Fruit fly (Drosophila melanogaster): ENCODE results near the gene snsl.
A peak's percentile ranks its signal among the peaks of the same experiment; 100 is the strongest.

Gene snsl

DNA sequence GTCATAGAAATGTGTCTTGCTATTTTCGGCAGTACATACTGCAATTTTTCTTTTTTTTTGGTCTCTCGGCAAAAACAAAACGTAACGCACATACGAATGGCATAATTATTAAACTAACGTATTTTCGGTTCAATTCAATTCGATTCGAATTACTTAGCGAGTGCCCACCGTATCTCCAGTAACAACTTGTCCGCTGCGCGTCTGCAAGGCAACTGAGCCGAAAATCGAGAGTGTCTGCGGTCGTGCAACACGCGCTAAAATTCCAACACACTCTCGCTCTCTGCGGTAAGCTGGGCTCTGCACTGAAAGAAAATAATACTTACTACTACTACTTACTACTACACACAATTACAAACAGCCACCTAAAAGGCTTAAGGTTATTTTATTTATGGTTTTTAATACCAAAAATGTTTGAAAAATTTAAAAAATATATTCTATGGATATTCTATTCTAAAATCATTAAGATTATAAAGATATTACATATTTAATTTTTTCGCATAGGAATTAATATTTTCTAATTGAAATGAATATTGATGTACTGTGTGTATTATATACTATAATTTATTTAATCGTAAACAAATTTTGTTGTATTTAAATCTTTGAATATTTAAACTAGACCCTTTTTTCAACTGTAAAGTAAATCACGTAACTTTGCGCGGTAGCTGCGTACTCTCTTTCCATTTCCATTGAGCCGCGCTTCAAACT is at the start of gene snsl (continued):
- TF ChIP-seq corto (GFP tag; optimal IDR thresholded peaks at IDR 0.05) (no peak), CG9609 (GFP tag; optimal IDR thresholded peaks at IDR 0.05) (no peak), ranshi (GFP tag; IDR thresholded peaks at IDR 0.05) (no peak), CG13123 (GFP tag; optimal IDR thresholded peaks at IDR 0.05) (no peak), Ssrp (tag; optimal IDR thresholded peaks at IDR 0.05) (peak; percentile 62), knrl (GFP tag; IDR thresholded peaks at IDR 0.05; ENCODE audit: partially characterized antibody) (no peak), gsb (GFP tag; IDR thresholded peaks at IDR 0.05) (no peak), Asciz (GFP tag; optimal IDR thresholded peaks at IDR 0.05) (peak; percentile 1), sens (GFP tag) (peak; percentile 84), CG3407 (GFP tag; optimal IDR thresholded peaks at IDR 0.05) (no peak), Rx (GFP tag; IDR thresholded peaks at IDR 0.05) (no peak), CG10274 (GFP tag; optimal IDR thresholded peaks at IDR 0.05) (no peak), CG6175 (GFP tag; IDR thresholded peaks at IDR 0.05) (peak; percentile 16; the same call in 1 of the 3 replicates), CG15696 (tag; optimal IDR thresholded peaks at IDR 0.05) (peak; percentile 10), ci (GFP tag; IDR thresholded peaks at IDR 0.05) (peak; percentile 58; the same call in 2 of the 3 replicates), pum (GFP tag; optimal IDR thresholded peaks at IDR 0.05) (no peak), CG11504 (tag; optimal IDR thresholded peaks at IDR 0.05) (peak; percentile 90), vvl (GFP tag; IDR thresholded peaks at IDR 0.05) (peak; percentile 38; the same call in 1 of the 2 replicates), Dref (GFP tag; IDR thresholded peaks at IDR 0.05) (no peak), CG11247 (GFP tag; IDR thresholded peaks at IDR 0.05) (no peak), dmrt11E (tag; optimal IDR thresholded peaks at IDR 0.05) (peak; percentile 5), sisA (GFP tag; IDR thresholded peaks at IDR 0.05) (no peak; the same call in 1 of the 2 replicates), CG4617 (GFP tag; optimal IDR thresholded peaks at IDR 0.05; ENCODE audit: borderline replicate concordance) (no peak), CG11093 (GFP tag; IDR thresholded peaks at IDR 0.05) (no peak), CG7745 (tag; optimal IDR thresholded peaks at IDR 0.05) (no peak), CG32767 (GFP tag; IDR thresholded peaks at IDR 0.05) (peak; percentile 27; the same call in 1 of the 2 replicates), BtbVII (GFP tag; optimal IDR thresholded peaks at IDR 0.05) (peak; percentile 31), CG8388 (GFP tag; optimal IDR thresholded peaks at IDR 0.05) (peak; percentile 60), gem (tag; optimal IDR thresholded peaks at IDR 0.05) (peak; percentile 86), gce (GFP tag; IDR thresholded peaks at IDR 0.05) (no peak), bsh (GFP tag; optimal IDR thresholded peaks at IDR 0.05) (peak in 1 of 2 experiments; percentile 25), Sox100B (GFP tag; optimal IDR thresholded peaks at IDR 0.05) (peak; percentile 87), hb (GFP tag; IDR thresholded peaks at IDR 0.05; ENCODE audit: partially characterized antibody) (no peak), Aef1 (GFP tag; IDR thresholded peaks at IDR 0.05) (no peak), ssp (GFP tag; IDR thresholded peaks at IDR 0.05) (0 out of 2 replicates have a peak, but pooled peaks have one; percentile 12), Hr51 (GFP tag; optimal IDR thresholded peaks at IDR 0.05) (peak in 1 of 2 experiments; percentile 92), CG34376 (GFP tag; optimal IDR thresholded peaks at IDR 0.05) (no peak), Hr3 (GFP tag; optimal IDR thresholded peaks at IDR 0.05) (peak; percentile 55), CG9727 (GFP tag; optimal IDR thresholded peaks at IDR 0.05) (peak; percentile 71), Ptx1 (GFP tag; IDR thresholded peaks at IDR 0.05) (peak; percentile 63), Hr39 (optimal IDR thresholded peaks at IDR 0.05) (no peak), CG10147 (GFP tag; optimal IDR thresholded peaks at IDR 0.05) (peak; percentile 53), CG13296 (GFP tag; optimal IDR thresholded peaks at IDR 0.05) (peak; percentile 78), lola (GFP tag; optimal IDR thresholded peaks at IDR 0.05) (peak in 1 of 3 experiments; percentile 52), oc (tag; optimal IDR thresholded peaks at IDR 0.05) (no peak), CG7271 (tag; optimal IDR thresholded peaks at IDR 0.05) (no peak), HmgD (GFP tag; optimal IDR thresholded peaks at IDR 0.05) (no peak), Gug (GFP tag; IDR thresholded peaks at IDR 0.05) (no peak), PHDP (tag; optimal IDR thresholded peaks at IDR 0.05) (peak; percentile 55)

All from whole organism, embryonic.